Comparison of ENCODE assay signal across 1 fruit fly cellular context in the genomic region with DNA sequence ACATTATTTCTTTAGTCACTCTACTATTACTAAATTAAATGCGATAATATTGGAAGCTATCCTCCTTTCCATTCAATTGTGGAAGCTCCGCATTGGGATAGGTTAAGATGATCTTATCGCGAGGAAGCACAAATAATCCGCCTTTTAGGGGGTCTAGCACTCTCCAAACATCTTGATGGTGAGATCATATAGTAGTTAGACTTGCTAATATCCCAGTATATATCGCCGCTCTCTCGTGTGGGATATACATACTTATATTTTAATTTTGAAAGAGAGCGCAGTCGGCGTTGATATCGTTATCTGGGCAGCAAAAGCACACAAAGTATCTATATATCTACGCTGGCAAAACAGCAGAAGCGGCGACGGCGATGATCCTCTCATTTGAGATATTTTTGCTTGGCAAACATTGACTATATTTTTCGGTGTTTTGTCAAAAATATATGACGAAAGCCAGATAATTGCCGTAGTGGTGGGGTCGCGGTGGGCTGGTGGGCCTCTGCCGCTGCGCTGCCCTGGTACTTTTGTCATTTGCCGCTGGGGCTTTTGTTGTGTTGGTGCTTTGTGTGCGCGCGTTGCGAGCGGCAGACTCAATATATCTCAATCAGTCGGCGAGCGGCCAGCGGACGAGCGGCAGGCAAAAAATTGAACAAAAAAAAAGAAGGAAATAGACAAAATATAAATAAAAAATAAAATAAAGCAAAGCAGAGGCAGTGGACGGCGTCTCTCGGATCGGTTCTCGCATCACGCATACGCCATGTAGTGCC.
TF ChIP-seq lines count a peak whose summit lies in the region.

No protein-coding gene starts in this region.

TF ChIP-seq in whole organism, embryonic, 481 proteins besides CTCF, POLR2A, EP300 and RAD21 (continued from another document):
- TF ChIP-seq Myb (GFP tag; optimal IDR thresholded peaks at IDR 0.05; lab: Kevin White, UChicago) (no peak), Rfx (GFP tag; IDR thresholded peaks at IDR 0.05; lab: Robert Waterston, UW) (peak; percentile 22; the same call in 1 of the 2 replicates), nmo (GFP tag; optimal IDR thresholded peaks at IDR 0.05; lab: Kevin White, UChicago) (no peak), Optix (GFP tag; IDR thresholded peaks at IDR 0.05; lab: Robert Waterston, UW) (no peak), ken (GFP tag; IDR thresholded peaks at IDR 0.05; lab: Robert Waterston, UW) (no peak), CG3995 (GFP tag; optimal IDR thresholded peaks at IDR 0.05; lab: Kevin White, UChicago) (no peak), Lpt (GFP tag; optimal IDR thresholded peaks at IDR 0.05; lab: Kevin White, UChicago) (no peak), CG4328 (GFP tag; optimal IDR thresholded peaks at IDR 0.05; lab: Kevin White, UChicago) (no peak), da (GFP tag; optimal IDR thresholded peaks at IDR 0.05; lab: Kevin White, UChicago) (no peak), PHDP (tag; optimal IDR thresholded peaks at IDR 0.05; lab: Kevin White, UChicago) (no peak), CG12071 (GFP tag; optimal IDR thresholded peaks at IDR 0.05; lab: Kevin White, UChicago) (peak; percentile 24), CG2875 (GFP tag; optimal IDR thresholded peaks at IDR 0.05; lab: Kevin White, UChicago) (no peak), crc (GFP tag; optimal IDR thresholded peaks at IDR 0.05; lab: Kevin White, UChicago) (no peak), gcm (GFP tag; optimal IDR thresholded peaks at IDR 0.05; lab: Kevin White, UChicago) (no peak), CG3065 (GFP tag; optimal IDR thresholded peaks at IDR 0.05; lab: Kevin White, UChicago) (no peak), fd102C (GFP tag; optimal IDR thresholded peaks at IDR 0.05; lab: Kevin White, UChicago) (no peak), CG9932 (GFP tag; IDR thresholded peaks at IDR 0.05; lab: Robert Waterston, UW) (peak; percentile 26; the same call in 1 of the 2 replicates), slou (GFP tag; optimal IDR thresholded peaks at IDR 0.05; lab: Kevin White, UChicago) (no peak), CG10543 (GFP tag; optimal IDR thresholded peaks at IDR 0.05; lab: Kevin White, UChicago) (peak; percentile 87), Sox102F (GFP tag; optimal IDR thresholded peaks at IDR 0.05; lab: Kevin White, UChicago) (no peak), CG6813 (GFP tag; optimal IDR thresholded peaks at IDR 0.05; lab: Kevin White, UChicago) (no peak), Drgx (GFP tag; IDR thresholded peaks at IDR 0.05; lab: Robert Waterston, UW) (peak; percentile 75), knrl (GFP tag; IDR thresholded peaks at IDR 0.05; lab: Robert Waterston, UW; ENCODE audit: partially characterized antibody) (no peak), yki (optimal IDR thresholded peaks at IDR 0.05; lab: Kevin White, UChicago) (no peak), CG34376 (GFP tag; optimal IDR thresholded peaks at IDR 0.05; lab: Kevin White, UChicago) (peak; percentile 9), seq (GFP tag; IDR thresholded peaks at IDR 0.05; lab: Robert Waterston, UW) (no peak), CG3281 (GFP tag; optimal IDR thresholded peaks at IDR 0.05; lab: Kevin White, UChicago) (no peak), CG15514 (GFP tag; optimal IDR thresholded peaks at IDR 0.05; lab: Kevin White, UChicago) (peak; percentile 13), CG4424 (GFP tag; optimal IDR thresholded peaks at IDR 0.05; lab: Kevin White, UChicago) (no peak), Meics (GFP tag; optimal IDR thresholded peaks at IDR 0.05; lab: Kevin White, UChicago) (no peak), CG13296 (GFP tag; optimal IDR thresholded peaks at IDR 0.05; lab: Kevin White, UChicago) (peak; percentile 63), otp (GFP tag; IDR thresholded peaks at IDR 0.05; lab: Robert Waterston, UW) (no peak), CG2678 (tag; optimal IDR thresholded peaks at IDR 0.05; lab: Kevin White, UChicago) (peak; percentile 16), BtbVII (GFP tag; optimal IDR thresholded peaks at IDR 0.05; lab: Kevin White, UChicago) (no peak), CG8388 (GFP tag; optimal IDR thresholded peaks at IDR 0.05; lab: Kevin White, UChicago) (no peak), Hmx (GFP tag; optimal IDR thresholded peaks at IDR 0.05; lab: Kevin White, UChicago) (no peak), eyg (GFP tag; optimal IDR thresholded peaks at IDR 0.05; lab: Kevin White, UChicago) (no peak), grn (GFP tag; optimal IDR thresholded peaks at IDR 0.05; lab: Kevin White, UChicago) (no peak), CG15696 (tag; optimal IDR thresholded peaks at IDR 0.05; lab: Kevin White, UChicago) (no peak), CG4820 (GFP tag; optimal IDR thresholded peaks at IDR 0.05; lab: Kevin White, UChicago) (no peak), CG17328 (GFP tag; IDR thresholded peaks at IDR 0.05; lab: Robert Waterston, UW) (no peak), sob (GFP tag; IDR thresholded peaks at IDR 0.05; lab: Robert Waterston, UW) (peak; percentile 6; the same call in 1 of the 2 replicates), cwo (GFP tag; optimal IDR thresholded peaks at IDR 0.05; lab: Kevin White, UChicago) (peak; percentile 33), Usf (GFP tag; optimal IDR thresholded peaks at IDR 0.05; lab: Kevin White, UChicago) (no peak), luna (GFP tag; optimal IDR thresholded peaks at IDR 0.05; lab: Kevin White, UChicago) (no peak), NFAT (GFP tag; IDR thresholded peaks at IDR 0.05; lab: Robert Waterston, UW) (no peak), CG6854 (GFP tag; optimal IDR thresholded peaks at IDR 0.05; lab: Kevin White, UChicago) (no peak), cg (GFP tag; optimal IDR thresholded peaks at IDR 0.05; lab: Kevin White, UChicago) (peak; percentile 25), CG12236 (GFP tag; optimal IDR thresholded peaks at IDR 0.05; lab: Kevin White, UChicago) (no peak), Scr (GFP tag; IDR thresholded peaks at IDR 0.05; lab: Robert Waterston, UW; ENCODE audit: partially characterized antibody) (no peak), CG11085 (GFP tag; IDR thresholded peaks at IDR 0.05; lab: Robert Waterston, UW) (no peak), Hr78 (GFP tag; optimal IDR thresholded peaks at IDR 0.05; lab: Kevin White, UChicago) (no peak), pum (GFP tag; optimal IDR thresholded peaks at IDR 0.05; lab: Kevin White, UChicago) (no peak), pzg (GFP tag; optimal IDR thresholded peaks at IDR 0.05; lab: Kevin White, UChicago) (no peak), CG9876 (GFP tag; optimal IDR thresholded peaks at IDR 0.05; lab: Kevin White, UChicago) (no peak), Med (GFP tag; lab: Kevin White, UChicago) (peak; percentile 67), HHEX (GFP tag; optimal IDR thresholded peaks at IDR 0.05; lab: Kevin White, UChicago) (peak; percentile 4), Abd-B (GFP tag; optimal IDR thresholded peaks at IDR 0.05; lab: Kevin White, UChicago) (no peak), CG8478 (optimal IDR thresholded peaks at IDR 0.05; lab: Kevin White, UChicago) (no peak), lab (GFP tag; optimal IDR thresholded peaks at IDR 0.05; lab: Kevin White, UChicago) (peak; percentile 66), dysf (GFP tag; IDR thresholded peaks at IDR 0.05; lab: Robert Waterston, UW) (no peak), CG11696 (GFP tag; IDR thresholded peaks at IDR 0.05; lab: Robert Waterston, UW) (no peak), CG3407 (GFP tag; optimal IDR thresholded peaks at IDR 0.05; lab: Kevin White, UChicago) (no peak), unc-4 (GFP tag; IDR thresholded peaks at IDR 0.05; lab: Robert Waterston, UW; ENCODE audit: partially characterized antibody) (no peak), row (GFP tag; IDR thresholded peaks at IDR 0.05; lab: Robert Waterston, UW) (no peak), Aef1 (GFP tag; IDR thresholded peaks at IDR 0.05; lab: Robert Waterston, UW) (no peak), CG31365 (tag; optimal IDR thresholded peaks at IDR 0.05; lab: Kevin White, UChicago) (no peak), Dll (GFP tag; IDR thresholded peaks at IDR 0.05; lab: Robert Waterston, UW; ENCODE audit: partially characterized antibody) (0 out of 4 replicates have a peak, but pooled peaks have one; percentile 13), amos (GFP tag; IDR thresholded peaks at IDR 0.05; lab: Robert Waterston, UW; ENCODE audit: partially characterized antibody) (no peak; the same call in 1 of the 2 replicates), lov (optimal IDR thresholded peaks at IDR 0.05; lab: Kevin White, UChicago) (no peak), lov (GFP tag; IDR thresholded peaks at IDR 0.05; lab: Robert Waterston, UW) (0 out of 3 replicates have a peak, but pooled peaks have one; percentile 23), wek (GFP tag; optimal IDR thresholded peaks at IDR 0.05; lab: Kevin White, UChicago) (no peak), hb (GFP tag; IDR thresholded peaks at IDR 0.05; lab: Robert Waterston, UW; ENCODE audit: partially characterized antibody) (no peak), sug (tag; optimal IDR thresholded peaks at IDR 0.05; lab: Kevin White, UChicago) (peak; percentile 82), abd-A (tag; optimal IDR thresholded peaks at IDR 0.05; lab: Kevin White, UChicago) (no peak), z (GFP tag; IDR thresholded peaks at IDR 0.05; lab: Robert Waterston, UW) (0 out of 3 replicates have a peak, but pooled peaks have one; percentile 29), Sin3A (optimal IDR thresholded peaks at IDR 0.05; lab: Kevin White, UChicago) (no peak), dmrt99B (tag; optimal IDR thresholded peaks at IDR 0.05; lab: Kevin White, UChicago) (no peak), sens (GFP tag; lab: Kevin White, UChicago) (peak; percentile 40), CG10147 (GFP tag; optimal IDR thresholded peaks at IDR 0.05; lab: Kevin White, UChicago) (peak; percentile 0), Tbp (GFP tag; optimal IDR thresholded peaks at IDR 0.05; lab: Kevin White, UChicago) (no peak), CG13287 (GFP tag; IDR thresholded peaks at IDR 0.05; lab: Robert Waterston, UW; ENCODE audit: partially characterized antibody) (0 out of 2 replicates have a peak, but pooled peaks have one; percentile 29), gt (GFP tag; IDR thresholded peaks at IDR 0.05; lab: Robert Waterston, UW) (no peak), insv (GFP tag; optimal IDR thresholded peaks at IDR 0.05; lab: Kevin White, UChicago) (no peak), CG8924 (tag; optimal IDR thresholded peaks at IDR 0.05; lab: Kevin White, UChicago) (no peak), HmgZ (tag; optimal IDR thresholded peaks at IDR 0.05; lab: Kevin White, UChicago) (no peak), fu2 (GFP tag; optimal IDR thresholded peaks at IDR 0.05; lab: Kevin White, UChicago) (no peak), CG1792 (GFP tag; optimal IDR thresholded peaks at IDR 0.05; lab: Kevin White, UChicago) (no peak), chinmo (GFP tag; IDR thresholded peaks at IDR 0.05; lab: Robert Waterston, UW; ENCODE audit: partially characterized antibody) (peak; percentile 71; the same call in 1 of the 4 replicates), tin (GFP tag; optimal IDR thresholded peaks at IDR 0.05; lab: Kevin White, UChicago) (no peak), scrt (GFP tag; optimal IDR thresholded peaks at IDR 0.05; lab: Kevin White, UChicago) (no peak), CG2712 (tag; optimal IDR thresholded peaks at IDR 0.05; lab: Kevin White, UChicago) (no peak), ham (GFP tag; IDR thresholded peaks at IDR 0.05; lab: Robert Waterston, UW) (no peak), Antp (GFP tag; optimal IDR thresholded peaks at IDR 0.05; lab: Kevin White, UChicago) (no peak), Fer1 (GFP tag; optimal IDR thresholded peaks at IDR 0.05; lab: Kevin White, UChicago) (peak; percentile 46), CG17186 (GFP tag; optimal IDR thresholded peaks at IDR 0.05; lab: Kevin White, UChicago) (no peak), CG11504 (tag; optimal IDR thresholded peaks at IDR 0.05; lab: Kevin White, UChicago) (no peak), gcm2 (GFP tag; optimal IDR thresholded peaks at IDR 0.05; lab: Kevin White, UChicago) (no peak), emc (GFP tag; optimal IDR thresholded peaks at IDR 0.05; lab: Kevin White, UChicago) (no peak), CG7928 (GFP tag; optimal IDR thresholded peaks at IDR 0.05; lab: Kevin White, UChicago) (no peak), unpg (GFP tag; optimal IDR thresholded peaks at IDR 0.05; lab: Kevin White, UChicago) (no peak)
TF ChIP-seq in whole organism, embryonic: peak in this region for 38.
